Worm (Caenorhabditis elegans): Measurements from ENCODE around the gene C18A3.10.

C18A3.10 gene

DNA sequence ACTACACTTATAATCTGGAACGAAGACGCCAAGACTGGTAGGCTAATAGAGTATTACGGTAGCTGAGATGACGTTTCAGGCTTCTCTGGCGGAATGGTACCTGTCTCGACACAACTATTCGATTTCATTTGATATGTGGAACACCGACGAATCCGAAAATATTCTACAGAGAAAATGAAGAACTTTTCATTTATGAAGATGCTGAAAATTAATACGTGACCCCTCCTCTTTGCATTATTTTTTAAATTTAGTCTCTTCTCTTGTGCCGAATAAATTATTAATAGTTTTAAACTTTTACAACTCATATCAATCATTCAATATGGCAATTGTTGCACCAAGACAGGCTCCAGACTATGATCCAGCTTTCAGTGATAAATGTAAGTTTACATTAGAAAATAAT lies 49.7 kb downstream of the C18A3.10 start, which contains the start of gene C25H3.16:
Gene C25H3.16 (plus strand): TSS at position 301 of the 400 bp plus-strand sequence.
- no peak for TF ChIP-seq ZK546.5 (tag; optimal IDR thresholded peaks at IDR 0.05)

All from whole organism, L2 larva.